Worm (Caenorhabditis elegans) whole organism, L4/young adult: ENCODE measurements around the gene C46F9.5.

Experiments
- W03F9.2 ChIP-seq: fragments of 150-350 bp; optimal IDR thresholded peaks from 2 replicates; lab custom pipeline; 2014; ENCODE audit warnings: missing biosample characterization, missing genetic modification characterization
- dao-5 ChIP-seq: sonication (generic microtip); optimal IDR thresholded peaks from 2 replicates; lab custom pipeline; 2016; ENCODE audit warnings: missing genotype, missing genetic modification characterization, moderate library complexity, missing compliant biosample characterization
- him-1 ChIP-seq: sonication (generic microtip); optimal IDR thresholded peaks from 2 replicates; lab custom pipeline; 2016; ENCODE audit warnings: missing genotype, missing genetic modification reagents, missing genetic modification characterization, missing compliant biosample characterization

Gene C46F9.5

DNA sequence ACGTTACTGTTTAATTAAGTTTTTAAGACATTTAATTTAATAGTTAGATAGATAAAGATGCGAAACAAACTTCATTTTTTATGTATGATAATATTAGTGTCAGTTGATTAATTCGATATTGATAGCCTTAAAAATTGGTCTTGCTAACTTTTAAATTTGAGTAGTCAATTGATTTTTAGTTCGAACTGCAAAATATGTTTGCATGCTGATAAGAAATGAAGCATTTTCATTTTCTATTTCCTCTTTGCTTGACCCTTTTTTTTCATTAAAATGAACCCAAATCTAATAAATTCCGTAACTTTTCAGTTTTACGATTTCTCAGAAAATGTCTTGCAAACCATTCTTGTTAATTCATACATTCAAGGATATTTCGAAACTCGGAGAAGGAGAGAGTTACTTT lies 9.7 kb downstream of the C46F9.5 start, which contains the start of gene math-22:
math-22 (plus strand) TSS at position 301 of the 400 bp plus-strand sequence.
- TF ChIP-seq W03F9.2: no peak
- TF ChIP-seq dao-5 (tag; lab: Kevin White, UChicago): no peak
- no peak for TF ChIP-seq him-1 (tag; lab: Kevin White, UChicago)

DNA sequence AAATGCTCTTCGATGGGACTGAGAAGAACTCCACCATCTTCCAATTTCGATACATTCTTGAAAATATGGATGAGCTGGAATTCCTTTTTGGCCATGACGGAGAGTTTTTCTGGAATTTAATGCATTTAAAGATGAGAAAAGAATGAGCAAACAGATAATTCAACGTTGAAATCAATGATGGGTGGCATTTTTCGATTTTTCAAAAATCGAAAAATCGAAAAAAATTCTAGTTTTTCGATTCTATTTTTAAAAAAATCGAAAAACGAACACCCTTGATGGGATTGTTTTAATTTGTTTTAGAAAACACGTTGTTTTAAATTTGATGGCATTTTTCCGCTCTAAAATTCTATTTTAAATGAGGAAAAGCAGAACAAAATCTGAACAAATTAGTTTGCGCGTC lies 17.4 kb downstream of the C46F9.5 start, which contains the start of gene math-31:
math-31 (minus strand) TSS at position 101 of the 400 bp plus-strand sequence.
- TF ChIP-seq dao-5 (tag; lab: Kevin White, UChicago) (no peak), him-1 (tag; lab: Kevin White, UChicago) (no peak), W03F9.2 (no peak)

DNA sequence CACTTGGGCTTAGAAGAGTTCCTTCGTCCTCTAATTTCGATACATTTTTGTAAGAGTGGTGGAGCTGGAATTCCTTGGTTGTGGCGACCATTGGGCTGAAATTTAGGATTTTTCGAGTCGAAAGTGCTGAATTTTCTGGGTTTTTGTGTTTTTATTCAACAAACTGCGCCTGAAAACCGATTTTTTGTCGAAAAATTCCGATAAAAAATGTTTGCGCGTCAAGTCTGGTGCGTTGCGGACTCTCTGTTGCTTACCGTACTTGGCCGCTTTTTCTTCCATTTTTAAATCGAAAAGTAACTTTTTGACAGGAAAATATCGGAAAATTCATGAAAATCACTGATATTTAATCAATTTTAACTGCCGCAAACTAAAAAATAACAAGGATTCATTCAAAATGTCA lies 22.5 kb downstream of the C46F9.5 start, which contains the start of gene bath-4:
bath-4 (minus strand) TSS at position 101 of the 400 bp plus-strand sequence.
- TF ChIP-seq W03F9.2 (no peak), dao-5 (tag; lab: Kevin White, UChicago) (no peak), him-1 (tag; lab: Kevin White, UChicago) (no peak)

DNA sequence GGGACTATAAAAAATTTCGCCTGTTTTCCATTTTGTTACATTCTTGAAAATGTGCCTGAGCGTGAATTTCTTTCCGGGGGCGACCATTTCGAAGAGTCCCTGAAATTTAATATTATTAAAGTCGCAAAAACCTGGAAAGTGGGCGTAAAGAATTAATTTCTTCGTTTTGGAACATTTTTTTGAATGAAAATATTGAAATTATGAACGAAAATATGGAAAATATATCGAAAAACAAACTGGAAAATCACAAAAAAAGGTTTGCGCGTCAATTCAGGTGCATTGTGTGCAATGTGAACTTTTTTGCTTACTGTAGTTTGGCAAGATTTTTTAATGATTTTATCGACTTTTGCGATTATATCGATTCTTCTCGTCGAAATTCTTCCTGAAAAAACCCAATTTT lies 25.6 kb downstream of the C46F9.5 start, which contains the start of gene bath-7:
bath-7 (minus strand) TSS at position 101 of the 400 bp plus-strand sequence.
- TF ChIP-seq him-1 (tag; lab: Kevin White, UChicago): no peak
- no peak for TF ChIP-seq dao-5 (tag; lab: Kevin White, UChicago)
- TF ChIP-seq W03F9.2: no peak

DNA sequence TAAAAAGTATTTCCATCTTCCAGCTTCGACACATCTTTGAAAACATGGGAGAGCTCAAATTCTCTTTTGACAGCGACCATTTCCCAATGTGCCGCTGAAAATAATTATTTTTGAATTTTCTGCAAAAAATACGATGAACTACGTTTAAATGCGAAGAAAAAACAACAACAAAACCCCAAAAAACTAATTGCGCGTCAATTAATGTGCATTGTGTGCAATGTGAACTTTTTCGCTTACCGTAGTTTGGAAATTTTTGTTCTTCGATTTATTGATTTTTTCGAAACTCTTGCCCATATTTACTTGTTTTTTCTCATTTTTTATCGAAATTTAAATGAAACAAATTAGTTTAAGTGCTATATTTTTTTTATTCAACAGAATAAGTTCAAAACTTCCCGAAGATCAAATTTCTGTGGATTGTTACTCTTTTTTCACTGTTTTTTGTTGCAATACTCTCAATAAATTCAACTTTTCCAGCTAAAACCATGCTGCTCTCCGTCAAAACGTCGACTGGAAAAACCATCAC lies 27.3 kb downstream of the C46F9.5 start, which contains the start of the genes bath-2 and F52C6.4:
bath-2 (minus strand) TSS at position 101 of the 523 bp plus-strand sequence.
F52C6.4 (plus strand) TSS at position 473 of the 523 bp plus-strand sequence.
- TF ChIP-seq him-1 (tag; lab: Kevin White, UChicago) (no peak), W03F9.2 (no peak), dao-5 (tag; lab: Kevin White, UChicago) (no peak)

DNA sequence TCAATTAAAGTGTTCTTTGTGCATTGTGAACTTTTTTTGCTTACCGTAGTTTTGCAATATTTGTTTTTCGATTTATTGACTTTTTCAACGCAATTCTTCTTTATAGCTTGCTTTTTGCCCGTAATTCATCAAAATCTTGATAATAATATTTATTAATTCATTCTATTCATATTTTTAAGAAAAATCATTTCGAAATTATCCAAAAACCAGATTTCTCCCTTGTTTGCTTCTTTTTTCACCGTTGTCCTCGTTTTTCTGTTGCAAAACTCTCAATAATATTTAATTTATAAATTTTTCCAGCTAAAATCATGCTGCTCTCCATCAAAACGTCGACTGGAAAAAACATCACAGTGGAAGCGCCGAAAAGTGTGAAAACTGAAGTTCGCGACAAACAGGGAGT lies 29.1 kb downstream of the C46F9.5 start, which contains the start of gene F52C6.3:
F52C6.3 (plus strand) TSS at position 301 of the 400 bp plus-strand sequence.
- no peak for TF ChIP-seq him-1 (tag; lab: Kevin White, UChicago)
- TF ChIP-seq dao-5 (tag; lab: Kevin White, UChicago): no peak

DNA sequence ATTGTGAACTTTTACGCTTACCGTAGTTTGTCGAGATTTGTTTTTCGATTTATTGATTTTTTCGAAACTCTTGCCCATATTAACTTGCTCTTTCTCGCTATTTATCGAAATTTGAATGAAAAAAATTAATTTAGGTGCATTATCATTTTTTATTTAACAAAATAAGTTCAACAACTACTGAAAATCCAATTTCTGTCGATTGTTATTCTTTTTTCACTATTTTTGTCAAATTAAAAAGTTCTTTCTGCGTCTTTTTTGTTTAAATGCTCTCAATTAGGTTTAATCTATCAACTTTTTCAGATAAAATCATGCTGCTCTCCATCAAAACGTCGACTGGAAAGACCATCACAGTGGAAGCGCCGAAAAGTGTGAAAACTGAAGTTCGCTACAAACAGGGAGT lies 30.8 kb downstream of the C46F9.5 start, which contains the start of gene F52C6.2:
F52C6.2 (plus strand) TSS at position 301 of the 400 bp plus-strand sequence.
- no peak for TF ChIP-seq W03F9.2
- no peak for TF ChIP-seq dao-5 (tag; lab: Kevin White, UChicago)
- no peak for TF ChIP-seq him-1 (tag; lab: Kevin White, UChicago)

DNA sequence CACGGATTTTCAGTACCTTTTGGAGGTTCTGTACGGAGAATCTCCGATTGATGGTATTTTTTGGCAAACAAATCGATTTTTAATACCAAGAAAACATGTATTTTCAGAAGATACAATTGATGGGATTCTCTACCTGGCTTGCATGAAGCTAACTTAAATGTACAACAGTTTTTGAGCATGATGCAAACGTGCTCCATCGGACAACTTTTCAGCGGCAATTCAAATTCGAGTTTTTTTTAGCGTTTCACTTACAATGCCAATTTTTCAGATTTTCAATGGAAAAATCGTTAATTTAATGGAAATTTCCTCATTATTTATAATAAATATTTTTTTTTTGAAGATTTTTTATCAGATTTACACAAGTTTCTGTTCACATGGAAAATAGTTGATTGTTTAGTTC lies 33.2 kb downstream of the C46F9.5 start:
- TF ChIP-seq him-1 (tag; lab: Kevin White, UChicago): no peak
- TF ChIP-seq dao-5 (tag; lab: Kevin White, UChicago): no peak
- TF ChIP-seq W03F9.2: no peak

DNA sequence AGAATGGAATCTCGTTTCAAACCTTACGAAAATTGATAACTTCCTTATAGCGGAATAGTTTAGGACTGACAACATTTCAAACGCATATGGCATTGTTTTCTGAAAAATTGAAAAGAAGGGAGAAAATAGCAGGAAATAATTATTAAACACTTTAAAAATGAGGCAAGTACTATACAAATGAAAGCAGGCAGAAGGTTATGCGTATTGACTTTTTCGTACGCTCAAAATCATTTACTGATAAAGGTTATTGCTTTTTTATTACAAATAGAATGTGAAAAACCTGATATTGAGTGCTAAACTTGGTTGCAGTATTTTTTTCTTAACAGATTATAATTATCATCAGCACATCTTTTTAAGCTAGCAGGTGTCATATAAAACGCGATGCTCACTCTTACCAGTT lies 44.3 kb downstream of the C46F9.5 start, which contains the start of gene ZK250.13:
ZK250.13 (minus strand) TSS at position 101 of the 400 bp plus-strand sequence.
- no peak for TF ChIP-seq him-1 (tag; lab: Kevin White, UChicago)
- no peak for TF ChIP-seq W03F9.2
- no peak for TF ChIP-seq dao-5 (tag; lab: Kevin White, UChicago)

DNA sequence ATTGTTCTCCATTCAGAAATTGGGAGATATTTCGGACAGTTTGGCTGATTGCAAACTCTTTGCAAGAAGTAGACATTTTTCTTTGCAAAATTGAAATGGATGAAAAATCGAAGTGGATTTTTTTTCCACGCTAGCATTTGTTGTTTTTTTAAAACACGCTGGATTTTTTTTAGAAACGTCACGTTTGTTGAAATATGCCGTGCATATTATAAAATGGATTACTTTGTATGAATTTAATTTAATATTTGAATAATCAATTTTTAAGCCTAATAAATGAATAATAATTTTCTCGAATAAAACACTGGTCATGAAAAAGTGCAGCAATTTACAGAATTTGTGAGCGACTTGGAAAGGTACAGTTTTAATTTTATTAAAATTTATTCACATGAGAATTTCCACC lies 49.7 kb downstream of the C46F9.5 start, which contains the start of gene ZK250.14:
ZK250.14 (minus strand) TSS at position 101 of the 400 bp plus-strand sequence.
- no peak for TF ChIP-seq W03F9.2
- TF ChIP-seq dao-5 (tag; lab: Kevin White, UChicago): no peak
- no peak for TF ChIP-seq him-1 (tag; lab: Kevin White, UChicago)
